Worm (Caenorhabditis elegans) whole organism, mixed stage, embryonic: ENCODE data around the gene ZK1240.11.

Experiments
- M03D4.4 ChIP-seq: sonication (generic microtip); optimal IDR thresholded peaks from 2 replicates; lab custom pipeline; 2017; ENCODE audit warnings: mild to moderate bottlenecking, missing genetic modification characterization, missing compliant biosample characterization
- bed-3 ChIP-seq: fragments of 200-800 bp; sonication (Bioruptor generic); optimal IDR thresholded peaks from 3 replicates; lab custom pipeline; 2018; ENCODE audit warnings: mild to moderate bottlenecking, missing genetic modification characterization, moderate library complexity, missing compliant biosample characterization
- blmp-1 ChIP-seq: fragments of 150-350 bp; optimal IDR thresholded peaks from 2 replicates; lab custom pipeline; 2014; ENCODE audit warnings: missing biosample characterization, missing genetic modification characterization
- ceh-39 ChIP-seq: fragments of 150-350 bp; optimal IDR thresholded peaks from 2 replicates; lab custom pipeline; 2014; ENCODE audit warnings: missing biosample characterization, missing genetic modification characterization
- ceh-43 ChIP-seq: fragments of 200-800 bp; sonication (Bioruptor generic); optimal IDR thresholded peaks from 2 replicates; lab custom pipeline; 2018; ENCODE audit warnings: mild to moderate bottlenecking, missing genetic modification characterization, moderate library complexity, missing compliant biosample characterization
- ceh-83 ChIP-seq: fragments of 200-800 bp; sonication (Bioruptor generic); optimal IDR thresholded peaks from 2 replicates; lab custom pipeline; 2018; ENCODE audit warnings: mild to moderate bottlenecking, missing genetic modification characterization, missing compliant biosample characterization
- cnd-1 ChIP-seq: fragments of 200-800 bp; sonication (Bioruptor generic); optimal IDR thresholded peaks from 2 replicates; lab custom pipeline; 2018; ENCODE audit warnings: mild to moderate bottlenecking, missing genetic modification characterization, missing compliant biosample characterization
- drap-1 ChIP-seq: fragments of 200-800 bp; sonication (Bioruptor generic); optimal IDR thresholded peaks from 3 replicates; lab custom pipeline; 2018; ENCODE audit warnings: mild to moderate bottlenecking, missing genetic modification characterization, missing compliant biosample characterization
- elt-1 ChIP-seq: sonication (generic microtip); optimal IDR thresholded peaks from 2 replicates; lab custom pipeline; 2017; ENCODE audit warnings: missing genetic modification characterization, mild to moderate bottlenecking, missing compliant biosample characterization, antibody characterized with exemption, moderate library complexity, borderline replicate concordance; ENCODE audit not compliant: insufficient read depth
- elt-3 ChIP-seq: fragments of 150-350 bp; optimal IDR thresholded peaks from 2 replicates; lab custom pipeline; 2014; ENCODE audit warnings: missing biosample characterization, missing genetic modification characterization
- flh-1 ChIP-seq: fragments of 200-800 bp; sonication (Bioruptor generic); optimal IDR thresholded peaks from 2 replicates; lab custom pipeline; 2018; ENCODE audit warnings: mild to moderate bottlenecking, missing genetic modification characterization, moderate library complexity, missing compliant biosample characterization
- ham-2 ChIP-seq: fragments of 200-800 bp; sonication (Bioruptor generic); optimal IDR thresholded peaks from 2 replicates; lab custom pipeline; 2018; ENCODE audit warnings: mild to moderate bottlenecking, missing genetic modification characterization, missing compliant biosample characterization
- hlh-1 ChIP-seq: fragments of 150-350 bp; optimal IDR thresholded peaks from 2 replicates; lab custom pipeline; 2014; ENCODE audit warnings: missing biosample characterization, missing genetic modification reagents, missing genetic modification characterization
- lsy-2 ChIP-seq: fragments of 150-350 bp; optimal IDR thresholded peaks from 2 replicates; lab custom pipeline; 2014; ENCODE audit warnings: missing biosample characterization, missing genetic modification characterization
- mep-1 ChIP-seq: fragments of 150-350 bp; optimal IDR thresholded peaks from 2 replicates; lab custom pipeline; 2017; ENCODE audit warnings: missing biosample characterization, missing genetic modification reagents, missing genetic modification characterization, inconsistent platforms
- mls-2 ChIP-seq: sonication (generic microtip); optimal IDR thresholded peaks from 2 replicates; lab custom pipeline; 2016; ENCODE audit warnings: mild to moderate bottlenecking, missing genetic modification characterization, moderate library complexity, missing compliant biosample characterization
- nhr-12 ChIP-seq: fragments of 150-350 bp; optimal IDR thresholded peaks from 2 replicates; lab custom pipeline; 2014; ENCODE audit warnings: missing biosample characterization, missing genetic modification characterization
- nhr-2 ChIP-seq: fragments of 150-350 bp; optimal IDR thresholded peaks from 2 replicates; lab custom pipeline; 2014; ENCODE audit warnings: missing biosample characterization, missing genetic modification characterization
- nhr-237 ChIP-seq: fragments of 150-350 bp; optimal IDR thresholded peaks from 2 replicates; lab custom pipeline; 2014; ENCODE audit warnings: missing biosample characterization, missing genetic modification characterization
- nhr-28 ChIP-seq: fragments of 150-350 bp; optimal IDR thresholded peaks from 2 replicates; lab custom pipeline; 2014; ENCODE audit warnings: missing biosample characterization, missing genetic modification characterization
- pha-4 ChIP-seq: fragments of 150-350 bp; optimal IDR thresholded peaks from 2 replicates; lab custom pipeline; 2018; ENCODE audit warnings: missing biosample characterization, missing genetic modification reagents, missing genetic modification characterization
- snpc-4 ChIP-seq: fragments of 150-350 bp; optimal IDR thresholded peaks from 2 replicates; lab custom pipeline; 2014; ENCODE audit warnings: missing biosample characterization, missing genetic modification characterization
- tbx-8 ChIP-seq: fragments of 200-800 bp; sonication (Bioruptor generic); optimal IDR thresholded peaks from 2 replicates; lab custom pipeline; 2018; ENCODE audit warnings: mild to moderate bottlenecking, missing genetic modification characterization, moderate library complexity, missing compliant biosample characterization
- unc-62 ChIP-seq: fragments of 150-350 bp; optimal IDR thresholded peaks from 2 replicates; lab custom pipeline; 2014; ENCODE audit warnings: missing biosample characterization, missing genetic modification reagents, missing genetic modification characterization
- zip-8 ChIP-seq: fragments of 150-350 bp; optimal IDR thresholded peaks from 2 replicates; lab custom pipeline; 2014; ENCODE audit warnings: missing biosample characterization, missing genetic modification characterization

Gene ZK1240.11

ce11 chrII:2366623-2367365 is 41.7 kb downstream of the ZK1240.11 start, which contains the start of the genes F43C11.12 and F16G10.5:
Gene F43C11.12 (minus strand): TSS chrII:2366723.
Gene F16G10.5 (plus strand): TSS chrII:2367315.
- TF ChIP-seq lsy-2 (tag; lab: Kevin White, UChicago) (no peak), flh-1 (GFP tag; lab: Kevin White, UChicago) (no peak), nhr-12 (tag; lab: Kevin White, UChicago) (no peak), cnd-1 (tag; lab: Kevin White, UChicago) (no peak), M03D4.4 (tag; lab: Kevin White, UChicago) (no peak), nhr-28 (tag; lab: Kevin White, UChicago) (no peak), snpc-4 (tag; lab: Kevin White, UChicago) (no peak), mls-2 (tag; lab: Kevin White, UChicago) (no peak), ham-2 (GFP tag; lab: Kevin White, UChicago) (no peak), nhr-2 (tag; lab: Kevin White, UChicago) (no peak), nhr-237 (tag; lab: Kevin White, UChicago) (no peak), pha-4 (no peak), ceh-39 (tag; lab: Kevin White, UChicago) (no peak), elt-3 (tag; lab: Kevin White, UChicago) (no peak), elt-1 (tag; lab: Kevin White, UChicago) (no peak), drap-1 (no peak), blmp-1 (tag; lab: Kevin White, UChicago) (no peak)

- TF ChIP-seq bed-3 (GFP tag; lab: Kevin White, UChicago) (no peak), unc-62 (GFP tag; lab: Kevin White, UChicago) (no peak), tbx-8 (no peak), flh-1 (GFP tag; lab: Kevin White, UChicago) (no peak), ceh-43 (no peak), hlh-1 (tag; lab: Kevin White, UChicago) (no peak), elt-3 (tag; lab: Kevin White, UChicago) (no peak)
Observed at ce11 chrII:2368956-2369355, 43.9 kb downstream of the ZK1240.11 start, which contains the start of gene hpo-25. Gene hpo-25 (plus strand): TSS chrII:2369256.

ce11 chrII:2372090-2372489 is 47.0 kb downstream of the ZK1240.11 start, which contains the start of gene F16G10.3:
Gene F16G10.3 (plus strand): TSS chrII:2372390.
- no peak for TF ChIP-seq blmp-1 (tag; lab: Kevin White, UChicago)
- TF ChIP-seq ham-2 (GFP tag; lab: Kevin White, UChicago): no peak
- no peak for TF ChIP-seq M03D4.4 (tag; lab: Kevin White, UChicago)
- TF ChIP-seq, all 35 proteins: peak for 0

ce11 chrII:2374973-2375372 is 49.9 kb downstream of the ZK1240.11 start, which contains the start of gene F16G10.2:
Gene F16G10.2 (plus strand): TSS chrII:2375273.
- TF ChIP-seq ceh-83 (GFP tag; lab: Kevin White, UChicago) (no peak), nhr-2 (tag; lab: Kevin White, UChicago) (no peak), cnd-1 (tag; lab: Kevin White, UChicago) (no peak), ceh-39 (tag; lab: Kevin White, UChicago) (no peak), drap-1 (no peak), zip-8 (tag; lab: Kevin White, UChicago) (no peak), nhr-28 (tag; lab: Kevin White, UChicago) (no peak), mep-1 (tag; lab: Kevin White, UChicago) (no peak)
